Worm (Caenorhabditis elegans) whole organism, L4/young adult: Measurements from ENCODE around the gene aagr-2.

Experiments
- W03F9.2 ChIP-seq: fragments of 150-350 bp; optimal IDR thresholded peaks from 2 replicates; lab custom pipeline; 2014; ENCODE audit warnings: missing biosample characterization, missing genetic modification characterization
- dao-5 ChIP-seq: sonication (generic microtip); optimal IDR thresholded peaks from 2 replicates; lab custom pipeline; 2016; ENCODE audit warnings: missing genotype, missing genetic modification characterization, moderate library complexity, missing compliant biosample characterization
- him-1 ChIP-seq: sonication (generic microtip); optimal IDR thresholded peaks from 2 replicates; lab custom pipeline; 2016; ENCODE audit warnings: missing genotype, missing genetic modification reagents, missing genetic modification characterization, missing compliant biosample characterization

DNA sequence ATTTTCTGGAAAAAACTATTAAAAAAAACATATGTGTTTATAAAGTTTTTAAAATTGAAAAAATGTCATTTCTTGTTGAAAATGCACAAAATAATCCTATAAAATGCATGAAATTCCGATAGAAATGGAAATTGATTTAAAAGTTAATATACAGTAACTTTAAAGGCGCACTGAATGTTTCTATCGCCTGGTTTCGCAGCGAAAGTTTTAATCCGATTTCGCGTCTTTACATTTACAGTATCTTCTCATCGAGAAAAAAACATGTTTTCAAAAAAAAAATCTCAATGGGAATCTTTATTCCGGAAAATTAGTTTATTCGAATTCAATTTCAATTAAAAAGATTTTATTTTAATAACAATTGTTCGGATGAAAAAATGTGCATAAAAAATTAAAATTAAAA lies 10.8 kb downstream of the aagr-2 start, which contains the start of gene R05F9.11:
- TF ChIP-seq him-1 (tag; lab: Kevin White, UChicago) (no peak), dao-5 (tag; lab: Kevin White, UChicago) (no peak), W03F9.2 (tag; lab: Kevin White, UChicago) (no peak)
